Fruit fly (Drosophila melanogaster) whole organism, embryonic: ENCODE data around the gene Gclm.
A peak's percentile ranks its signal among the peaks of the same experiment; 100 is the strongest.

ENCODE experiments used
- ATbp ChIP-seq: fragments of 200-800 bp; sonication (Bioruptor generic); optimal IDR thresholded peaks from 2 replicates; lab custom pipeline; 2017; ENCODE audit warnings: missing biosample characterization, mild to moderate bottlenecking, missing genetic modification characterization, missing genetic modification reagents
- BEAF-32 ChIP-seq: fragments of 200-800 bp; sonication (Bioruptor generic); optimal IDR thresholded peaks from 3 replicates; lab custom pipeline; 2017; ENCODE audit warnings: missing biosample characterization, missing genetic modification characterization, mild to moderate bottlenecking, moderate library complexity, missing genetic modification reagents
- Bdp1 ChIP-seq: fragments of 200-800 bp; sonication (Bioruptor generic); optimal IDR thresholded peaks from 3 replicates; lab custom pipeline; 2016; ENCODE audit warnings: missing biosample characterization, missing genetic modification characterization
- CG10565 ChIP-seq: fragments of 200-800 bp; sonication (Bioruptor generic); optimal IDR thresholded peaks from 3 replicates; lab custom pipeline; 2016; ENCODE audit warnings: missing biosample characterization, mild to moderate bottlenecking, missing genetic modification characterization
- CG11398 ChIP-seq: fragments of 200-800 bp; sonication (Bioruptor generic); optimal IDR thresholded peaks from 2 replicates; lab custom pipeline; 2016; ENCODE audit warnings: missing biosample characterization, missing genetic modification characterization
- CG11723 ChIP-seq: fragments of 200-800 bp; sonication (Bioruptor generic); optimal IDR thresholded peaks from 2 replicates; lab custom pipeline; 2017; ENCODE audit warnings: missing biosample characterization, mild to moderate bottlenecking, missing genetic modification characterization
- CG13624 ChIP-seq: fragments of 200-800 bp; sonication (Bioruptor generic); optimal IDR thresholded peaks from 2 replicates; lab custom pipeline; 2016; ENCODE audit warnings: missing biosample characterization, missing genetic modification characterization
- CG14050 ChIP-seq: fragments of 200-800 bp; sonication (Bioruptor generic); IDR thresholded peaks from 3 replicates; pipeline ENCODE4 v1.3.6; 2022; ENCODE audit warnings: missing biosample characterization, missing genetic modification characterization
- CG17186 ChIP-seq: fragments of 200-800 bp; sonication (Bioruptor generic); optimal IDR thresholded peaks from 3 replicates; lab custom pipeline; 2017; ENCODE audit warnings: missing biosample characterization, missing genetic modification reagents, missing genetic modification characterization
- CG17612 ChIP-seq: fragments of 200-800 bp; sonication (Bioruptor generic); IDR thresholded peaks from 2 replicates; pipeline ENCODE4 v1.3.6; 2022; ENCODE audit warnings: missing biosample characterization, missing genetic modification characterization
- CG18262 ChIP-seq: fragments of 200-800 bp; optimal IDR thresholded peaks from 3 replicates; lab custom pipeline; 2019; ENCODE audit warnings: missing biosample characterization, mild to moderate bottlenecking, missing genetic modification characterization, moderate library complexity
- CG18476 ChIP-seq: fragments of 200-800 bp; sonication (Bioruptor generic); optimal IDR thresholded peaks from 2 replicates; lab custom pipeline; 2016; ENCODE audit warnings: missing biosample characterization, mild to moderate bottlenecking, missing genetic modification characterization
- CG34422 ChIP-seq: fragments of 200-800 bp; sonication (Bioruptor generic); IDR thresholded peaks from 3 replicates; pipeline ENCODE4 v1.3.6; 2022; ENCODE audit warnings: missing biosample characterization, missing genetic modification characterization
- CG3838 ChIP-seq: fragments of 200-800 bp; sonication (Bioruptor generic); optimal IDR thresholded peaks from 3 replicates; lab custom pipeline; 2016; ENCODE audit warnings: missing biosample characterization, missing genetic modification characterization
- CG4617 ChIP-seq: fragments of 200-800 bp; sonication (Bioruptor generic); optimal IDR thresholded peaks from 3 replicates; lab custom pipeline; 2016; ENCODE audit warnings: missing biosample characterization, missing genetic modification characterization, borderline replicate concordance
- CG6813 ChIP-seq: fragments of 200-800 bp; sonication (Bioruptor generic); optimal IDR thresholded peaks from 2 replicates; lab custom pipeline; 2017; ENCODE audit warnings: missing biosample characterization, missing genetic modification characterization, mild to moderate bottlenecking, moderate library complexity, missing genetic modification reagents
- CG8089 ChIP-seq: fragments of 200-800 bp; sonication (Bioruptor generic); optimal IDR thresholded peaks from 3 replicates; lab custom pipeline; 2016; ENCODE audit warnings: missing biosample characterization, missing genetic modification characterization
- D19B ChIP-seq: fragments of 200-800 bp; sonication (Bioruptor generic); optimal IDR thresholded peaks from 2 replicates; lab custom pipeline; 2017; ENCODE audit warnings: missing biosample characterization, mild to moderate bottlenecking, missing genetic modification characterization
- Dek ChIP-seq: fragments of 200-800 bp; sonication (Bioruptor generic); optimal IDR thresholded peaks from 3 replicates; lab custom pipeline; 2019; ENCODE audit warnings: missing biosample characterization, mild to moderate bottlenecking, missing genetic modification characterization, moderate library complexity
- E2f1 ChIP-seq: fragments of 200-800 bp; sonication (Bioruptor generic); IDR thresholded peaks from 2 replicates; pipeline ENCODE4 v1.3.6; 2022; ENCODE audit warnings: missing biosample characterization, missing genetic modification characterization
- GATAe ChIP-seq: fragments of 200-800 bp; sonication (Bioruptor generic); conservative IDR thresholded peaks from 2 replicates; pipeline ENCODE4 v1.3.6; 2022; ENCODE audit warnings: missing biosample characterization, missing genetic modification characterization
- H2.0 ChIP-seq: fragments of 200-800 bp; sonication (Bioruptor generic); IDR thresholded peaks from 2 replicates; pipeline ENCODE4 v1.3.6; 2022; ENCODE audit warnings: missing biosample characterization, missing genetic modification characterization
- HHEX ChIP-seq: fragments of 200-800 bp; sonication (Bioruptor generic); optimal IDR thresholded peaks from 3 replicates; lab custom pipeline; 2017; ENCODE audit warnings: missing biosample characterization, mild to moderate bottlenecking, missing genetic modification characterization, missing genetic modification reagents
- MBD-R2 ChIP-seq: fragments of 200-800 bp; sonication (Bioruptor generic); IDR thresholded peaks from 2 replicates; pipeline ENCODE4 v1.3.6; 2022; ENCODE audit warnings: missing biosample characterization, missing genetic modification characterization
- Med ChIP-seq: fragments of 200-800 bp; sonication (Bioruptor generic); peaks from one replicate; lab custom pipeline; 2016; ENCODE audit warnings: missing biosample characterization, missing genetic modification characterization, mild to moderate bottlenecking, inconsistent platforms, moderate library complexity
- Meics ChIP-seq: fragments of 200-800 bp; sonication (Bioruptor generic); optimal IDR thresholded peaks from 2 replicates; lab custom pipeline; 2017; ENCODE audit warnings: missing biosample characterization, mild to moderate bottlenecking, missing genetic modification characterization
- Myb ChIP-seq: fragments of 200-800 bp; sonication (Bioruptor generic); optimal IDR thresholded peaks from 2 replicates; lab custom pipeline; 2016; ENCODE audit warnings: missing biosample characterization, missing genetic modification characterization
- Nf-YC ChIP-seq: fragments of 200-800 bp; optimal IDR thresholded peaks from 3 replicates; lab custom pipeline; 2019; ENCODE audit warnings: missing biosample characterization, mild to moderate bottlenecking, missing genetic modification characterization, moderate library complexity
- NfI ChIP-seq: fragments of 200-800 bp; sonication (Bioruptor generic); optimal IDR thresholded peaks from 3 replicates; lab custom pipeline; 2018; ENCODE audit warnings: missing biosample characterization, mild to moderate bottlenecking, missing genetic modification characterization, moderate library complexity
- PHDP ChIP-seq: fragments of 200-800 bp; sonication (Bioruptor generic); optimal IDR thresholded peaks from 3 replicates; lab custom pipeline; 2018; ENCODE audit warnings: missing biosample characterization, mild to moderate bottlenecking, missing genetic modification characterization, moderate library complexity
- Tbp ChIP-seq: fragments of >200 bp; optimal IDR thresholded peaks from 2 replicates; lab custom pipeline; 2018; ENCODE audit warnings: missing biosample characterization, missing genetic modification characterization
- Trl ChIP-seq, 3 experiments: fragments of >200 bp in 2 of 3; fragments of 200-800 bp in 1 of 3; sonication (Bioruptor generic) in 1 of 3; optimal IDR thresholded peaks; 2 replicates in 1 of 3; 3 replicates in 2 of 3; lab custom pipeline; 2016 to 2017; ENCODE audit warnings: missing biosample characterization in 1 of 3, missing genetic modification characterization in 1 of 3
- ab ChIP-seq: fragments of 200-800 bp; sonication (Bioruptor generic); optimal IDR thresholded peaks from 2 replicates; lab custom pipeline; 2016; ENCODE audit warnings: missing biosample characterization, missing genetic modification characterization
- ac ChIP-seq: fragments of 200-800 bp; sonication (Bioruptor generic); optimal IDR thresholded peaks from 3 replicates; lab custom pipeline; 2017; ENCODE audit warnings: missing biosample characterization, mild to moderate bottlenecking, missing genetic modification characterization
- al ChIP-seq: fragments of 200-800 bp; sonication (Bioruptor generic); IDR thresholded peaks from 2 replicates; pipeline ENCODE4 v1.3.6; 2022; ENCODE audit warnings: missing biosample characterization, missing genetic modification characterization
- bowl ChIP-seq: fragments of 200-800 bp; sonication (Bioruptor generic); IDR thresholded peaks from 2 replicates; pipeline ENCODE4 v1.3.6; 2022; ENCODE audit warnings: missing biosample characterization, missing genetic modification characterization
- bsh ChIP-seq, 2 experiments: fragments of 200-800 bp; sonication (Bioruptor generic); optimal IDR thresholded peaks; 2 replicates each; lab custom pipeline; 2017 to 2018; ENCODE audit warnings: mild to moderate bottlenecking in 2 of 2, missing biosample characterization in 2 of 2, missing genetic modification characterization in 2 of 2, moderate library complexity in 1 of 2
- ci ChIP-seq: fragments of 200-800 bp; sonication (Bioruptor generic); IDR thresholded peaks from 3 replicates; pipeline ENCODE4 v1.3.6; 2022; ENCODE audit warnings: missing biosample characterization, missing genetic modification characterization
- cwo ChIP-seq: fragments of 200-800 bp; sonication (Bioruptor generic); optimal IDR thresholded peaks from 3 replicates; lab custom pipeline; 2017; ENCODE audit warnings: missing biosample characterization, missing genetic modification characterization, mild to moderate bottlenecking, moderate library complexity, missing genetic modification reagents
- danr ChIP-seq: fragments of 200-800 bp; sonication (Bioruptor generic); IDR thresholded peaks from 2 replicates; pipeline ENCODE4 v1.3.6; 2022; ENCODE audit warnings: missing biosample characterization, missing genetic modification characterization
- eve ChIP-seq, 2 experiments: fragments of >200 bp; optimal IDR thresholded peaks; 2 replicates each; lab custom pipeline; 2017; ENCODE audit warnings: missing biosample characterization in 2 of 2, missing genetic modification characterization in 2 of 2
- fd96Cb ChIP-seq: fragments of 200-800 bp; sonication (Bioruptor generic); optimal IDR thresholded peaks from 2 replicates; lab custom pipeline; 2018; ENCODE audit warnings: missing biosample characterization, mild to moderate bottlenecking, missing genetic modification characterization, moderate library complexity
- ftz-f1 ChIP-seq: fragments of 200-800 bp; sonication (Bioruptor generic); optimal IDR thresholded peaks from 2 replicates; lab custom pipeline; 2016; ENCODE audit warnings: missing biosample characterization, missing genetic modification characterization
- ind ChIP-seq: fragments of 200-800 bp; sonication (Bioruptor generic); optimal IDR thresholded peaks from 3 replicates; lab custom pipeline; 2016; ENCODE audit warnings: missing biosample characterization, missing genetic modification characterization
- kni ChIP-seq: fragments of 200-800 bp; sonication (Bioruptor generic); optimal IDR thresholded peaks from 3 replicates; lab custom pipeline; 2017; ENCODE audit warnings: mild to moderate bottlenecking, missing biosample characterization, missing genetic modification reagents, missing genetic modification characterization
- lbe ChIP-seq: fragments of 200-800 bp; sonication (Bioruptor generic); optimal IDR thresholded peaks from 2 replicates; lab custom pipeline; 2016; ENCODE audit warnings: missing biosample characterization, mild to moderate bottlenecking, missing genetic modification characterization
- luna ChIP-seq: fragments of 200-800 bp; sonication (Bioruptor generic); optimal IDR thresholded peaks from 2 replicates; lab custom pipeline; 2016; ENCODE audit warnings: missing biosample characterization, missing genetic modification characterization
- org-1 ChIP-seq: fragments of 200-800 bp; sonication (Bioruptor generic); optimal IDR thresholded peaks from 2 replicates; lab custom pipeline; 2017; ENCODE audit warnings: missing biosample characterization, missing genetic modification characterization
- wor ChIP-seq: fragments of 200-800 bp; sonication (Bioruptor generic); IDR thresholded peaks from 2 replicates; pipeline ENCODE4 v1.3.6; 2022; ENCODE audit warnings: missing biosample characterization, missing genetic modification characterization
- yki ChIP-seq: fragments of >200 bp; optimal IDR thresholded peaks from 3 replicates; lab custom pipeline; 2018
- zf30C ChIP-seq: fragments of 200-800 bp; sonication (Bioruptor generic); optimal IDR thresholded peaks from 3 replicates; lab custom pipeline; 2018; ENCODE audit warnings: missing biosample characterization, mild to moderate bottlenecking, missing genetic modification characterization

Gclm gene

DNA sequence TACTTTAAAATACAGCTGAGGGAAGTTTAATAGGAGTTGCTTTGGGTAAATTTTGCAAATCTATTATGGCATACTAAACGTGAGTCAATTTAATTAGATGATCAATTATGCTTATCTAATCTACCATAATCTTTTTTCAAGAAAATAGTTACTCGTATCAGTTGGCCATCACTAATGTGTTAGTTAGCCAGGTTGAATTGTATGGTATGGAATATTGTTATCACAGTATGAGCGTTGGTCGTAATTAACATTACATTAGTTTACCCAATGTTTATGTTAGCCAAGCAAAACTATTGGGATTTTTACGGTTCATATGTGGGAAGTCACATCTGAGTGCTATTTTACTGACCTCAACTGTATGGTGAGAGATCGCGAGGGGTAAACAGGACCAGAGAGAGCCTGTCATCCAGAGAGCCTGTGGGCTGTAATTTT lies 12.8 kb downstream of the Gclm start (continued):
- TF ChIP-seq MBD-R2 (no peak), CG18262 (tag; lab: Kevin White, UChicago) (peak; percentile 94), D19B (GFP tag; lab: Kevin White, UChicago) (no peak), CG17186 (GFP tag; lab: Kevin White, UChicago) (peak; percentile 40), kni (GFP tag; lab: Kevin White, UChicago) (peak; percentile 11), Trl (optimal IDR thresholded peaks at IDR 0.05; lab: Kevin White, UChicago) (peak in 1 of 2 experiments; percentile 73), Trl (GFP tag; optimal IDR thresholded peaks at IDR 0.05; lab: Kevin White, UChicago) (peak; percentile 57), lbe (no peak), ftz-f1 (GFP tag; lab: Kevin White, UChicago) (no peak), CG17612 (GFP tag; lab: Robert Waterston, UW) (no peak), ab (GFP tag; lab: Kevin White, UChicago) (no peak), CG8089 (peak; percentile 67), CG13624 (peak; percentile 55), HHEX (GFP tag; lab: Kevin White, UChicago) (peak; percentile 57), luna (GFP tag; lab: Kevin White, UChicago) (no peak), ind (GFP tag; lab: Kevin White, UChicago) (peak; percentile 68), eve (GFP tag; optimal IDR thresholded peaks at IDR 0.05; lab: Kevin White, UChicago) (peak in 1 of 2 experiments; percentile 97), CG18476 (GFP tag; lab: Kevin White, UChicago) (peak; percentile 69), PHDP (tag; lab: Kevin White, UChicago) (peak; percentile 48), CG10565 (GFP tag; lab: Kevin White, UChicago) (no peak), ci (GFP tag; lab: Robert Waterston, UW) (no peak), CG6813 (GFP tag; lab: Kevin White, UChicago) (peak; percentile 61), BEAF-32 (GFP tag; lab: Kevin White, UChicago) (no peak), GATAe (GFP tag; lab: Robert Waterston, UW) (peak; percentile 75), Myb (GFP tag; lab: Kevin White, UChicago) (peak; percentile 58), bowl (GFP tag; lab: Robert Waterston, UW) (no peak), danr (GFP tag; lab: Robert Waterston, UW) (no peak), zf30C (GFP tag; lab: Kevin White, UChicago) (no peak), Tbp (GFP tag; lab: Kevin White, UChicago) (no peak), yki (lab: Kevin White, UChicago) (peak; percentile 87), al (GFP tag; lab: Robert Waterston, UW) (no peak), CG11723 (GFP tag; lab: Kevin White, UChicago) (peak; percentile 5), cwo (peak; percentile 55), CG4617 (GFP tag; lab: Kevin White, UChicago) (peak; percentile 7), E2f1 (GFP tag; lab: Robert Waterston, UW) (peak; percentile 54), bsh (GFP tag; optimal IDR thresholded peaks at IDR 0.05; lab: Kevin White, UChicago) (peak in 1 of 2 experiments; percentile 62), fd96Cb (tag; lab: Kevin White, UChicago) (peak; percentile 68), CG3838 (GFP tag; lab: Kevin White, UChicago) (peak; percentile 4), Dek (peak; percentile 7), Bdp1 (GFP tag; lab: Kevin White, UChicago) (peak; percentile 68), CG34422 (GFP tag; lab: Robert Waterston, UW) (no peak), ac (GFP tag; lab: Kevin White, UChicago) (peak; percentile 92), CG11398 (GFP tag; lab: Kevin White, UChicago) (peak; percentile 68), Med (GFP tag; lab: Kevin White, UChicago) (peak; percentile 81), Nf-YC (no peak), org-1 (GFP tag; lab: Kevin White, UChicago) (peak; percentile 83), CG14050 (no peak), ATbp (GFP tag; lab: Kevin White, UChicago) (no peak), NfI (GFP tag; lab: Kevin White, UChicago) (peak; percentile 32), H2.0 (GFP tag; lab: Robert Waterston, UW) (peak; percentile 31; the same call in 1 of the 2 replicates), wor (GFP tag; lab: Robert Waterston, UW) (no peak), Meics (peak; percentile 40)
